Worm (Caenorhabditis elegans) whole organism, early embryonic: ENCODE measurements around the gene srsx-1.

Experiments
- B0310.2 ChIP-seq: sonication (generic microtip); optimal IDR thresholded peaks from 2 replicates; lab custom pipeline; 2016; ENCODE audit warnings: mild to moderate bottlenecking, missing genetic modification characterization, missing compliant biosample characterization
- F13C5.2 ChIP-seq: sonication (generic microtip); optimal IDR thresholded peaks from 2 replicates; lab custom pipeline; 2017; ENCODE audit warnings: mild to moderate bottlenecking, missing genetic modification characterization, inconsistent platforms, missing compliant biosample characterization
- aly-1 ChIP-seq: sonication (generic microtip); optimal IDR thresholded peaks from 2 replicates; lab custom pipeline; 2016; ENCODE audit warnings: missing genetic modification characterization, missing compliant biosample characterization
- ama-1 ChIP-seq: fragments of 150-350 bp; optimal IDR thresholded peaks from 2 replicates; lab custom pipeline; 2014
- ceh-13 ChIP-seq: fragments of 200-800 bp; sonication (Bioruptor generic); optimal IDR thresholded peaks from 2 replicates; lab custom pipeline; 2018; ENCODE audit warnings: mild to moderate bottlenecking, missing genetic modification characterization, missing compliant biosample characterization
- ceh-36 ChIP-seq: sonication (generic microtip); optimal IDR thresholded peaks from 2 replicates; lab custom pipeline; 2016; ENCODE audit warnings: missing genetic modification characterization, inconsistent platforms, missing compliant biosample characterization
- ets-7 ChIP-seq: sonication (generic microtip); optimal IDR thresholded peaks from 2 replicates; lab custom pipeline; 2016; ENCODE audit warnings: missing genotype, missing genetic modification characterization, missing compliant biosample characterization
- flt-1 ChIP-seq: fragments of 200-800 bp; sonication (Bioruptor generic); IDR thresholded peaks from 2 replicates; pipeline ENCODE4 v1.3.6; 2022; ENCODE audit warnings: missing genetic modification characterization, missing compliant biosample characterization
- hmbx-1 ChIP-seq: sonication (generic microtip); optimal IDR thresholded peaks from 2 replicates; lab custom pipeline; 2016; ENCODE audit warnings: mild to moderate bottlenecking, missing genetic modification characterization, missing compliant biosample characterization
- hmg-4 ChIP-seq: fragments of 200-800 bp; sonication (Bioruptor generic); optimal IDR thresholded peaks from 2 replicates; lab custom pipeline; 2018; ENCODE audit warnings: mild to moderate bottlenecking, missing genetic modification characterization, missing compliant biosample characterization
- hnd-1 ChIP-seq: sonication (generic microtip); optimal IDR thresholded peaks from 2 replicates; lab custom pipeline; 2016; ENCODE audit warnings: missing genetic modification characterization, missing compliant biosample characterization
- pes-1 ChIP-seq: fragments of 200-800 bp; sonication (Bioruptor generic); IDR thresholded peaks from 2 replicates; pipeline ENCODE4 v1.3.6; 2022; ENCODE audit warnings: missing genetic modification reagents, missing genetic modification characterization, missing compliant biosample characterization
- scrt-1 ChIP-seq: fragments of 200-800 bp; sonication (Bioruptor generic); IDR thresholded peaks from 2 replicates; pipeline ENCODE4 v1.3.6; 2022; ENCODE audit warnings: missing genetic modification characterization, missing compliant biosample characterization
- sea-1 ChIP-seq: fragments of 200-800 bp; sonication (Bioruptor generic); conservative IDR thresholded peaks from 2 replicates; pipeline ENCODE4 v1.3.6; 2022; ENCODE audit warnings: missing genetic modification characterization, missing compliant biosample characterization
- tbx-11 ChIP-seq: fragments of 200-800 bp; sonication (Bioruptor generic); IDR thresholded peaks from 2 replicates; pipeline ENCODE4 v1.3.6; 2022; ENCODE audit warnings: missing genetic modification characterization, missing compliant biosample characterization
- tbx-37 ChIP-seq: fragments of 200-800 bp; sonication (Bioruptor generic); conservative IDR thresholded peaks from 2 replicates; pipeline ENCODE4 v1.3.6; 2022; ENCODE audit warnings: missing genetic modification reagents, missing genetic modification characterization, missing compliant biosample characterization
- tra-4 ChIP-seq: sonication (generic microtip); optimal IDR thresholded peaks from 2 replicates; lab custom pipeline; 2017; ENCODE audit warnings: missing genetic modification characterization, missing compliant biosample characterization

The srsx-1 gene

ce11 chrV:17159430-17159924, 18.4 kb downstream of the srsx-1 start, which contains the start of gene F40D4.12:
TSS of gene F40D4.12 (plus strand) at chrV:17159874.
- no peak for TF ChIP-seq pes-1 (GFP tag; lab: Robert Waterston, UW)
- TF ChIP-seq tra-4 (tag; lab: Kevin White, UChicago), result no peak
- TF ChIP-seq ceh-13 (GFP tag; lab: Kevin White, UChicago), result no peak
- no peak for TF ChIP-seq tbx-11 (GFP tag; lab: Robert Waterston, UW)

- TF ChIP-seq scrt-1 (GFP tag; lab: Robert Waterston, UW) (no peak), ama-1 (no peak), aly-1 (tag; lab: Kevin White, UChicago) (no peak)
Measured at ce11 chrV:17157154-17157553, 20.7 kb downstream of the srsx-1 start, which contains the start of gene F40D4.13. TSS of gene F40D4.13 (minus strand) at chrV:17157254.

- no peak for TF ChIP-seq F13C5.2 (tag; lab: Kevin White, UChicago)
- TF ChIP-seq ceh-13 (GFP tag; lab: Kevin White, UChicago), result no peak
- TF ChIP-seq ama-1, result no peak
- TF ChIP-seq hmg-4 (GFP tag; lab: Kevin White, UChicago), result no peak
- TF ChIP-seq hmbx-1 (tag; lab: Kevin White, UChicago), result no peak
Measured at ce11 chrV:17155384-17155858, 22.4 kb downstream of the srsx-1 start, which contains the start of gene F40D4.17. TSS of gene F40D4.17 (minus strand) at chrV:17155434.

ce11 chrV:17154944-17155343, 22.9 kb downstream of the srsx-1 start:
- TF ChIP-seq ets-7 (tag; lab: Kevin White, UChicago) (no peak), ceh-36 (tag; lab: Kevin White, UChicago) (no peak), hnd-1 (tag; lab: Kevin White, UChicago) (no peak), aly-1 (tag; lab: Kevin White, UChicago) (no peak), ama-1 (no peak), ceh-13 (GFP tag; lab: Kevin White, UChicago) (no peak), F13C5.2 (tag; lab: Kevin White, UChicago) (no peak), flt-1 (no peak), pes-1 (GFP tag; lab: Robert Waterston, UW) (no peak), tbx-37 (GFP tag; lab: Robert Waterston, UW) (no peak), tbx-11 (GFP tag; lab: Robert Waterston, UW) (no peak), B0310.2 (tag; lab: Kevin White, UChicago) (no peak), scrt-1 (GFP tag; lab: Robert Waterston, UW) (no peak), hmbx-1 (tag; lab: Kevin White, UChicago) (no peak), tra-4 (tag; lab: Kevin White, UChicago) (no peak), hmg-4 (GFP tag; lab: Kevin White, UChicago) (no peak), sea-1 (GFP tag; lab: Robert Waterston, UW) (no peak)

- TF ChIP-seq hmbx-1 (tag; lab: Kevin White, UChicago) (no peak), hnd-1 (tag; lab: Kevin White, UChicago) (no peak), hmg-4 (GFP tag; lab: Kevin White, UChicago) (no peak), ama-1 (no peak), ceh-36 (tag; lab: Kevin White, UChicago) (no peak), tbx-11 (GFP tag; lab: Robert Waterston, UW) (no peak), flt-1 (no peak), tra-4 (tag; lab: Kevin White, UChicago) (no peak), aly-1 (tag; lab: Kevin White, UChicago) (no peak), F13C5.2 (tag; lab: Kevin White, UChicago) (no peak), tbx-37 (GFP tag; lab: Robert Waterston, UW) (no peak), sea-1 (GFP tag; lab: Robert Waterston, UW) (no peak), pes-1 (GFP tag; lab: Robert Waterston, UW) (no peak), scrt-1 (GFP tag; lab: Robert Waterston, UW) (no peak), ceh-13 (GFP tag; lab: Kevin White, UChicago) (no peak), B0310.2 (tag; lab: Kevin White, UChicago) (no peak), ets-7 (tag; lab: Kevin White, UChicago) (no peak)
Measured at ce11 chrV:17151292-17151691, 26.6 kb downstream of the srsx-1 start.
